Worm (Caenorhabditis elegans): ENCODE data around the gene F35E8.13.

F35E8.13 gene

DNA sequence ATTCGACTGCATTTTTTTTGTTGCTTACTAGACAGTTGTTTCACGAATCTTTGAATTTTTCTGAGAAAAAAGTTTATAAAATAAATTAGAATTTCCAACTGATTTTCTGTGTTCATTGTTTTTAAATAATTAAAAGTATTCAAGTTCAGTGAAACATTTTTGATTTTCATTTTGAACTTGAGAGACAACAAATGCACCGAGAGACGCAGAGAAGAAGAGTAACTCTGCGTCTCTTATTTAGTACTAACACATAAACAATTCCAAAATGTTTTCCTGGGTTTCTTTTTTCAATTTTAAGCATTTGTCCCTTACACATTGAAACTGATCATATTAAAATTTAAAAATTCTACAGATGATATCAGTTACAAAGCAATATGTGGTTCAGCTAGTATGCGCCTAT, 36.4 kb downstream of the F35E8.13 start:
- no peak for TF ChIP-seq T20F7.1 (GFP tag; optimal IDR thresholded peaks at IDR 0.05)
- no peak for TF ChIP-seq aha-1 (tag)
- TF ChIP-seq fos-1 (tag; optimal IDR thresholded peaks at IDR 0.05), result no peak
- no peak for TF ChIP-seq lim-7 (GFP tag; IDR thresholded peaks at IDR 0.05)
- TF ChIP-seq zip-11 (GFP tag; IDR thresholded peaks at IDR 0.05), result no peak
- TF ChIP-seq nhr-48 (tag; optimal IDR thresholded peaks at IDR 0.05), result peak; percentile 26
- TF ChIP-seq daf-8 (GFP tag; IDR thresholded peaks at IDR 0.05), result no peak

ce11 chrV:15965114-15965513, 42.0 kb downstream of the F35E8.13 start, which contains the start of gene sri-2:
Gene sri-2, minus strand, starts transcription at chrV:15965214.
- peak; percentile 21 for TF ChIP-seq aha-1 (tag)
- TF ChIP-seq nhr-111 (GFP tag; optimal IDR thresholded peaks at IDR 0.05), result no peak

DNA sequence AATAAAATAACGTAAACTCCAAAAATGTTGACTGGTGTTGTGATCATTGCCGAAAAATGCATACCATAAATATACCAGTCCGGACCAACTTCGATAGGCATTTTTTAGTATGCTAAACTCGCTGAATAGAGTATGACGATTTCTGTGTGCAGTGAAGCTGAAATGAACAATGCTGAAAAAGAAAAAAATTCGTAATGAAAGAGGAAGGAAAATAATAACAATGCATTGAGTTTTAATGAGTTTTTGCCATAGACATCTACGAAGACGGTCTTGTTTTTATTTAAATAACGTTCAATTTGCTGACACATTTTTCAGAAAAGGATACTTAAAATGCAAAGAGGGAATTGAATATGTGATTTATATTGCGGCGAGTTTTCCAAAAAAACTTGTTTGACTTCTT, 44.5 kb downstream of the F35E8.13 start, which contains the start of gene sri-1:
sri-1 (minus strand) TSS at position 101 of the 400 bp plus-strand sequence.
- TF ChIP-seq dve-1 (tag; optimal IDR thresholded peaks at IDR 0.05; ENCODE audit: insufficient read depth) (no peak), nhr-48 (tag; optimal IDR thresholded peaks at IDR 0.05) (no peak), daf-12 (tag; optimal IDR thresholded peaks at IDR 0.05) (no peak), tag-97 (GFP tag; IDR thresholded peaks at IDR 0.05) (no peak), ceh-44 (GFP tag; IDR thresholded peaks at IDR 0.05) (no peak), lin-15B (tag; optimal IDR thresholded peaks at IDR 0.05) (no peak), F37D6.2 (tag; optimal IDR thresholded peaks at IDR 0.05) (no peak), ceh-28 (tag; optimal IDR thresholded peaks at IDR 0.05) (no peak), lin-29 (GFP tag; IDR thresholded peaks at IDR 0.05) (no peak), ceh-20 (GFP tag; IDR thresholded peaks at IDR 0.05) (no peak), hlh-11 (tag; optimal IDR thresholded peaks at IDR 0.05) (no peak), saeg-2 (GFP tag; IDR thresholded peaks at IDR 0.05) (no peak), lir-3 (tag; optimal IDR thresholded peaks at IDR 0.05) (no peak), nhr-28 (tag; optimal IDR thresholded peaks at IDR 0.05) (no peak)

DNA sequence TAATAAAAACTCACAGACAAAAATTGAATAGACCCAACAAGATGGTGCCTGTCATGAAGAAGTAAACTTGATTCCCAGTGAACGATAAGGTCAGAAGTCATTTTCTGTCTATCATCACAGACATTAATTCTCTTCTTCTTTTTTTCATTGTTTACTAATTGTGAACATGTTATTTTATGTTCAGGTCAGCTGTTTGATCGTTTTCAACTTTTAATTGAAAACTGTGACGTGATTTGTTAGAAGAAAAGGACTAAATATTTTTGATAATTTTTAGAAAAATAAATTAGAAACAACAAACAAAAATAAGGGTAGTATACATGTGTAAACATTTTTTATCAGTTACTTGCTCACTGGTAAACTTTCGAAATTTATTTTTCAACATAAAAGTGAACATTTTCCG, 46.6 kb downstream of the F35E8.13 start, which contains the start of gene F36G9.7:
F36G9.7 (minus strand) TSS at position 101 of the 400 bp plus-strand sequence.
- TF ChIP-seq madf-9 (GFP tag; conservative IDR thresholded peaks at IDR 0.05) (no peak), pha-4 (GFP tag; IDR thresholded peaks at IDR 0.05) (no peak), pha-4 (tag; optimal IDR thresholded peaks at IDR 0.05) (no peak), gei-8 (GFP tag; optimal IDR thresholded peaks at IDR 0.05) (no peak), hmg-1.1 (GFP tag; IDR thresholded peaks at IDR 0.05) (no peak), unc-62 (GFP tag; optimal IDR thresholded peaks at IDR 0.05 in 1 of 2) (no peak), unc-62 (tag; optimal IDR thresholded peaks at IDR 0.05) (no peak), snpc-1.2 (GFP tag; IDR thresholded peaks at IDR 0.05) (no peak), nhr-77 (tag; optimal IDR thresholded peaks at IDR 0.05) (no peak), spr-1 (tag; optimal IDR thresholded peaks at IDR 0.05) (no peak), mdt-29 (GFP tag; IDR thresholded peaks at IDR 0.05) (no peak), skn-1 (tag; optimal IDR thresholded peaks at IDR 0.05) (no peak), jun-1 (tag; optimal IDR thresholded peaks at IDR 0.05) (no peak), mdl-1 (tag; optimal IDR thresholded peaks at IDR 0.05) (no peak), F49E8.2 (tag; optimal IDR thresholded peaks at IDR 0.05; ENCODE audit: borderline replicate concordance) (no peak), zfp-2 (tag; optimal IDR thresholded peaks at IDR 0.05) (no peak)

- TF ChIP-seq ceh-62 (tag; optimal IDR thresholded peaks at IDR 0.05) (no peak), unc-62 (GFP tag; optimal IDR thresholded peaks at IDR 0.05 in 1 of 2) (peak in 1 of 2 experiments; percentile 97), unc-62 (tag; optimal IDR thresholded peaks at IDR 0.05) (no peak)
These were observed 47.7 kb downstream of the F35E8.13 start for ce11 chrV:15970820-15971219.

Data from whole organism, L4 larva.